Fruit fly (Drosophila melanogaster) whole organism, embryonic: ENCODE data around the gene CG18749.

ENCODE experiments used
- B-H2 ChIP-seq: fragments of 200-800 bp; sonication (Bioruptor generic); optimal IDR thresholded peaks from 2 replicates; lab custom pipeline; 2018; ENCODE audit warnings: missing biosample characterization, mild to moderate bottlenecking, missing genetic modification characterization
- Blimp-1 ChIP-seq: fragments of 200-800 bp; sonication (Bioruptor generic); optimal IDR thresholded peaks from 3 replicates; lab custom pipeline; 2018; ENCODE audit warnings: missing biosample characterization, missing genetic modification characterization, mild to moderate bottlenecking, moderate library complexity, missing genetic modification reagents
- C15 ChIP-seq: fragments of 200-800 bp; sonication (Bioruptor generic); IDR thresholded peaks from 3 replicates; pipeline ENCODE4 v1.3.6; 2022; ENCODE audit warnings: missing biosample characterization, missing genetic modification characterization
- CG11560 ChIP-seq: fragments of 200-800 bp; sonication (Bioruptor generic); IDR thresholded peaks from 3 replicates; pipeline ENCODE4 v1.3.6; 2022; ENCODE audit warnings: missing biosample characterization, missing genetic modification characterization
- CG13123 ChIP-seq: fragments of 200-800 bp; sonication (Bioruptor generic); optimal IDR thresholded peaks from 2 replicates; lab custom pipeline; 2016; ENCODE audit warnings: missing biosample characterization, missing genetic modification characterization
- CG14014 ChIP-seq: fragments of 200-800 bp; sonication (Bioruptor generic); IDR thresholded peaks from 2 replicates; pipeline ENCODE4 v1.3.6; 2022; ENCODE audit warnings: missing biosample characterization, missing genetic modification characterization
- CG14441 ChIP-seq: fragments of 200-800 bp; sonication (Bioruptor generic); IDR thresholded peaks from 2 replicates; pipeline ENCODE4 v1.3.6; 2022; ENCODE audit warnings: missing biosample characterization, missing genetic modification characterization
- CG15073 ChIP-seq: fragments of 200-800 bp; sonication (Bioruptor generic); optimal IDR thresholded peaks from 2 replicates; lab custom pipeline; 2016; ENCODE audit warnings: missing biosample characterization, missing genetic modification characterization
- CG16813 ChIP-seq: fragments of 200-800 bp; sonication (Bioruptor generic); IDR thresholded peaks from 3 replicates; pipeline ENCODE4 v1.3.6; 2022; ENCODE audit warnings: missing biosample characterization, missing genetic modification characterization; ENCODE audit not compliant: partially characterized antibody
- CG17568 ChIP-seq: fragments of 200-800 bp; sonication (Bioruptor generic); optimal IDR thresholded peaks from 2 replicates; lab custom pipeline; 2018; ENCODE audit warnings: missing biosample characterization, mild to moderate bottlenecking, missing genetic modification characterization, moderate library complexity
- CG3838 ChIP-seq: fragments of 200-800 bp; sonication (Bioruptor generic); optimal IDR thresholded peaks from 3 replicates; lab custom pipeline; 2016; ENCODE audit warnings: missing biosample characterization, missing genetic modification characterization
- CG4328 ChIP-seq: fragments of 200-800 bp; sonication (Bioruptor generic); optimal IDR thresholded peaks from 3 replicates; lab custom pipeline; 2017; ENCODE audit warnings: missing biosample characterization, missing genetic modification reagents, missing genetic modification characterization
- CG4730 ChIP-seq: fragments of 200-800 bp; sonication (Bioruptor generic); IDR thresholded peaks from 2 replicates; pipeline ENCODE4 v1.3.6; 2022; ENCODE audit warnings: missing biosample characterization, missing genetic modification characterization
- CG4854 ChIP-seq: fragments of 200-800 bp; sonication (Bioruptor generic); optimal IDR thresholded peaks from 2 replicates; lab custom pipeline; 2016; ENCODE audit warnings: missing biosample characterization, missing genetic modification characterization, inconsistent platforms
- CG6175 ChIP-seq: fragments of 200-800 bp; sonication (Bioruptor generic); IDR thresholded peaks from 3 replicates; pipeline ENCODE4 v1.3.6; 2022; ENCODE audit warnings: missing biosample characterization, missing genetic modification characterization
- CG6654 ChIP-seq: fragments of 200-800 bp; sonication (Bioruptor generic); optimal IDR thresholded peaks from 2 replicates; lab custom pipeline; 2017; ENCODE audit warnings: missing biosample characterization, mild to moderate bottlenecking, missing genetic modification characterization
- CG8290 ChIP-seq, 3 experiments: fragments of 200-800 bp; sonication (Bioruptor generic); optimal IDR thresholded peaks; 2 replicates each; lab custom pipeline; 2016 to 2019; ENCODE audit warnings: missing biosample characterization in 3 of 3, missing genetic modification characterization in 3 of 3, mild to moderate bottlenecking in 2 of 3, moderate library complexity in 1 of 3
- CG8478 ChIP-seq: fragments of >200 bp; optimal IDR thresholded peaks from 2 replicates; lab custom pipeline; 2018
- CG8944 ChIP-seq: fragments of 200-800 bp; sonication (Bioruptor generic); optimal IDR thresholded peaks from 3 replicates; lab custom pipeline; 2016; ENCODE audit warnings: missing biosample characterization, missing genetic modification characterization
- D ChIP-seq, 2 experiments: fragments of 200-800 bp in 1 of 2; fragments of >200 bp in 1 of 2; sonication (Bioruptor generic) in 1 of 2; optimal IDR thresholded peaks; 2 replicates in 1 of 2; 3 replicates in 1 of 2; lab custom pipeline; 2017; ENCODE audit warnings: mild to moderate bottlenecking in 1 of 2, missing biosample characterization in 1 of 2, missing genetic modification characterization in 1 of 2, missing genetic modification reagents in 1 of 2
- Dad ChIP-seq: fragments of 200-800 bp; sonication (Bioruptor generic); optimal IDR thresholded peaks from 3 replicates; lab custom pipeline; 2016; ENCODE audit warnings: missing biosample characterization, missing genetic modification characterization
- Dll ChIP-seq: fragments of 200-800 bp; sonication (Bioruptor generic); IDR thresholded peaks from 4 replicates; pipeline ENCODE4 v1.3.6; 2022; ENCODE audit warnings: missing biosample characterization, missing genetic modification characterization; ENCODE audit not compliant: partially characterized antibody
- E2f1 ChIP-seq: fragments of 200-800 bp; sonication (Bioruptor generic); IDR thresholded peaks from 2 replicates; pipeline ENCODE4 v1.3.6; 2022; ENCODE audit warnings: missing biosample characterization, missing genetic modification characterization
- Gsc ChIP-seq: fragments of 200-800 bp; sonication (Bioruptor generic); IDR thresholded peaks from 2 replicates; pipeline ENCODE4 v1.3.6; 2022; ENCODE audit warnings: missing biosample characterization, missing genetic modification characterization
- HmgD ChIP-seq: fragments of 200-800 bp; sonication (Bioruptor generic); optimal IDR thresholded peaks from 3 replicates; lab custom pipeline; 2016; ENCODE audit warnings: missing biosample characterization, missing genetic modification characterization
- Jarid2 ChIP-seq: fragments of 200-800 bp; sonication (Bioruptor generic); optimal IDR thresholded peaks from 3 replicates; lab custom pipeline; 2017; ENCODE audit warnings: mild to moderate bottlenecking, missing biosample characterization, missing genetic modification reagents, missing genetic modification characterization
- Mes4 ChIP-seq: fragments of 200-800 bp; sonication (Bioruptor generic); optimal IDR thresholded peaks from 2 replicates; lab custom pipeline; 2016; ENCODE audit warnings: missing biosample characterization, missing genetic modification characterization
- Ravus ChIP-seq: fragments of 200-800 bp; sonication (Bioruptor generic); IDR thresholded peaks from 2 replicates; pipeline ENCODE4 v1.3.6; 2022; ENCODE audit warnings: missing biosample characterization, missing genetic modification characterization
- Six4 ChIP-seq: fragments of 200-800 bp; sonication (Bioruptor generic); optimal IDR thresholded peaks from 2 replicates; lab custom pipeline; 2016; ENCODE audit warnings: missing biosample characterization, missing genetic modification characterization
- Ssrp ChIP-seq: fragments of 200-800 bp; sonication (Bioruptor generic); optimal IDR thresholded peaks from 2 replicates; lab custom pipeline; 2018; ENCODE audit warnings: missing biosample characterization, mild to moderate bottlenecking, missing genetic modification characterization, moderate library complexity
- Stat92E ChIP-seq, 3 experiments: fragments of >200 bp in 2 of 3; fragments of 200-800 bp in 1 of 3; sonication (Bioruptor generic) in 1 of 3; optimal IDR thresholded peaks; 2 replicates each; lab custom pipeline; 2017 to 2019; ENCODE audit warnings: missing biosample characterization in 3 of 3, missing genetic modification characterization in 3 of 3, mild to moderate bottlenecking in 1 of 3, moderate library complexity in 1 of 3
- Xbp1 ChIP-seq: fragments of 200-800 bp; sonication (Bioruptor generic); optimal IDR thresholded peaks from 3 replicates; lab custom pipeline; 2016; ENCODE audit warnings: missing biosample characterization, mild to moderate bottlenecking, missing genetic modification characterization
- bigmax ChIP-seq: fragments of 200-800 bp; sonication (Bioruptor generic); optimal IDR thresholded peaks from 2 replicates; lab custom pipeline; 2018; ENCODE audit warnings: missing biosample characterization, mild to moderate bottlenecking, missing genetic modification characterization
- chif ChIP-seq, 2 experiments: fragments of 200-800 bp; sonication (Bioruptor generic); optimal IDR thresholded peaks; 3 replicates each; lab custom pipeline; 2016; ENCODE audit warnings: missing biosample characterization in 2 of 2, missing genetic modification characterization in 2 of 2
- crp ChIP-seq, 2 experiments: fragments of 200-800 bp; sonication (Bioruptor generic); optimal IDR thresholded peaks; 2 replicates in 1 of 2; 3 replicates in 1 of 2; lab custom pipeline; 2017; ENCODE audit warnings: missing biosample characterization in 2 of 2, missing genetic modification characterization in 2 of 2, mild to moderate bottlenecking in 1 of 2, moderate library complexity in 1 of 2
- cwo ChIP-seq: fragments of 200-800 bp; sonication (Bioruptor generic); optimal IDR thresholded peaks from 3 replicates; lab custom pipeline; 2017; ENCODE audit warnings: missing biosample characterization, missing genetic modification characterization, mild to moderate bottlenecking, moderate library complexity, missing genetic modification reagents
- dimm ChIP-seq: fragments of 200-800 bp; sonication (Bioruptor generic); IDR thresholded peaks from 2 replicates; pipeline ENCODE4 v1.3.6; 2022; ENCODE audit warnings: missing biosample characterization, missing genetic modification characterization
- dysf ChIP-seq: fragments of 200-800 bp; sonication (Bioruptor generic); IDR thresholded peaks from 3 replicates; pipeline ENCODE4 v1.3.6; 2022; ENCODE audit warnings: missing biosample characterization, missing genetic modification characterization
- lola ChIP-seq, 3 experiments: fragments of >200 bp in 2 of 3; fragments of 200-800 bp in 1 of 3; sonication (Bioruptor generic) in 1 of 3; optimal IDR thresholded peaks; 2 replicates each; lab custom pipeline; 2017 to 2019; ENCODE audit warnings: missing biosample characterization in 3 of 3, missing genetic modification characterization in 3 of 3, mild to moderate bottlenecking in 1 of 3, moderate library complexity in 1 of 3
- nmo ChIP-seq: fragments of 200-800 bp; sonication (Bioruptor generic); optimal IDR thresholded peaks from 2 replicates; lab custom pipeline; 2018; ENCODE audit warnings: missing biosample characterization, mild to moderate bottlenecking, missing genetic modification characterization, moderate library complexity
- run ChIP-seq: fragments of 200-800 bp; sonication (Bioruptor generic); optimal IDR thresholded peaks from 3 replicates; lab custom pipeline; 2018; ENCODE audit warnings: missing biosample characterization, mild to moderate bottlenecking, missing genetic modification characterization
- salm ChIP-seq: fragments of 200-800 bp; sonication (Bioruptor generic); optimal IDR thresholded peaks from 2 replicates; lab custom pipeline; 2018; ENCODE audit warnings: missing biosample characterization, mild to moderate bottlenecking, missing genetic modification characterization
- sc ChIP-seq, 3 experiments: fragments of >200 bp in 2 of 3; fragments of 200-800 bp in 1 of 3; sonication (Bioruptor generic) in 1 of 3; optimal IDR thresholded peaks; 2 replicates in 2 of 3; 3 replicates in 1 of 3; lab custom pipeline; 2017; ENCODE audit warnings: mild to moderate bottlenecking in 1 of 3, missing biosample characterization in 1 of 3, missing genetic modification characterization in 1 of 3, missing genetic modification reagents in 1 of 3
- sd ChIP-seq: fragments of 200-800 bp; sonication (Bioruptor generic); optimal IDR thresholded peaks from 3 replicates; lab custom pipeline; 2018; ENCODE audit warnings: missing biosample characterization, mild to moderate bottlenecking, missing genetic modification characterization, moderate library complexity
- shn ChIP-seq: fragments of 200-800 bp; sonication (Bioruptor generic); optimal IDR thresholded peaks from 3 replicates; lab custom pipeline; 2016; ENCODE audit warnings: missing biosample characterization, missing genetic modification characterization
- sob ChIP-seq: fragments of 200-800 bp; sonication (Bioruptor generic); IDR thresholded peaks from 2 replicates; pipeline ENCODE4 v1.3.6; 2022; ENCODE audit warnings: missing biosample characterization, missing genetic modification characterization
- toy ChIP-seq: fragments of 200-800 bp; sonication (Bioruptor generic); IDR thresholded peaks from 2 replicates; pipeline ENCODE4 v1.3.6; 2022; ENCODE audit warnings: missing biosample characterization, missing genetic modification characterization
- wek ChIP-seq: fragments of 200-800 bp; sonication (Bioruptor generic); optimal IDR thresholded peaks from 3 replicates; lab custom pipeline; 2018; ENCODE audit warnings: missing biosample characterization, mild to moderate bottlenecking, missing genetic modification characterization, moderate library complexity
- yki ChIP-seq: fragments of >200 bp; optimal IDR thresholded peaks from 3 replicates; lab custom pipeline; 2018
- zen2 ChIP-seq: fragments of 200-800 bp; sonication (Bioruptor generic); IDR thresholded peaks from 3 replicates; pipeline ENCODE4 v1.3.6; 2022; ENCODE audit warnings: missing biosample characterization, missing genetic modification characterization; ENCODE audit not compliant: partially characterized antibody

CG18749 gene

DNA sequence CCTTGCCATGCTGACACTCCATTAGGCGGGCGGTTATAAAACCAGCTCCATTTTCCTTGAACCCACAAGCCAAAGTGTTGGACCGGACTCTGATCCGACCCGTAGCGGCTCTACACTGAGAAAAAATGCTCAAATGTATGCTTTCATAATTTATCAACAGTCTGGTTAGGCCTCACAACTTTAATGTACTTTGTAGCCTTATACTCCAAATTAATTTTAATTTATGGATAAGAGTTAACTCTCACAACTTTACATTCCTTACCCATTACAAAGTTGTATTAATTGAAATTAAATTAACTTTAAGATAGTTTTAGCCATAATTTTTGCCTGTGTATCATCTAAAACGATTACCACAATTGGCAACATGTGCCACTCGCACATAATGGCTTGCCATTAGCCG is 12.2 kb downstream of the CG18749 start (continued):
- TF ChIP-seq CG11560 (tag; lab: Robert Waterston, UW), result 0 out of 3 replicates have a peak, but pooled peaks have one; percentile 32
- TF ChIP-seq CG4328, result no peak
- TF ChIP-seq CG8290 (GFP tag; optimal IDR thresholded peaks at IDR 0.05; lab: Kevin White, UChicago), result no peak
- TF ChIP-seq CG8290 (tag; optimal IDR thresholded peaks at IDR 0.05; lab: Kevin White, UChicago), result peak in 1 of 2 experiments; percentile 13
- TF ChIP-seq CG6654 (GFP tag; lab: Kevin White, UChicago), result no peak
- TF ChIP-seq run (tag; lab: Kevin White, UChicago), result no peak
- no peak for TF ChIP-seq CG3838 (GFP tag; lab: Kevin White, UChicago)
- TF ChIP-seq CG4730 (GFP tag; lab: Robert Waterston, UW), result no peak
- TF ChIP-seq bigmax (GFP tag; lab: Kevin White, UChicago), result no peak
- TF ChIP-seq D (optimal IDR thresholded peaks at IDR 0.05; lab: Kevin White, UChicago), result no peak
- no peak for TF ChIP-seq D (GFP tag; optimal IDR thresholded peaks at IDR 0.05; lab: Kevin White, UChicago)
- TF ChIP-seq CG17568 (GFP tag; lab: Kevin White, UChicago), result no peak
- no peak for TF ChIP-seq yki (lab: Kevin White, UChicago)
- no peak for TF ChIP-seq shn (GFP tag; lab: Kevin White, UChicago)
- TF ChIP-seq CG13123 (GFP tag; lab: Kevin White, UChicago), result no peak
- TF ChIP-seq sob (GFP tag; lab: Robert Waterston, UW), result no peak
- no peak for TF ChIP-seq CG8944
- TF ChIP-seq salm (tag; lab: Kevin White, UChicago), result no peak
- no peak for TF ChIP-seq CG4854 (GFP tag; lab: Kevin White, UChicago)
- no peak for TF ChIP-seq toy (GFP tag; lab: Robert Waterston, UW)
- TF ChIP-seq HmgD (GFP tag; lab: Kevin White, UChicago), result no peak
- TF ChIP-seq zen2 (GFP tag; lab: Robert Waterston, UW), result no peak
- peak; percentile 9 for TF ChIP-seq Xbp1
- no peak for TF ChIP-seq sd (tag; lab: Kevin White, UChicago)
- TF ChIP-seq dimm (GFP tag; lab: Robert Waterston, UW), result no peak
- no peak for TF ChIP-seq CG8478
- TF ChIP-seq Six4 (GFP tag; lab: Kevin White, UChicago), result no peak
- TF ChIP-seq Jarid2 (GFP tag; lab: Kevin White, UChicago), result no peak
- no peak for TF ChIP-seq CG15073
- no peak for TF ChIP-seq Mes4 (GFP tag; lab: Kevin White, UChicago)
- no peak for TF ChIP-seq lola (GFP tag; optimal IDR thresholded peaks at IDR 0.05; lab: Kevin White, UChicago)
- peak; percentile 41 for TF ChIP-seq cwo
- no peak for TF ChIP-seq Blimp-1 (GFP tag; lab: Kevin White, UChicago)
- peak; percentile 40 for TF ChIP-seq nmo
- TF ChIP-seq B-H2 (GFP tag; lab: Kevin White, UChicago), result no peak
- no peak for TF ChIP-seq Dad (GFP tag; lab: Kevin White, UChicago)
- no peak for TF ChIP-seq C15 (GFP tag; lab: Robert Waterston, UW)
- no peak for TF ChIP-seq Stat92E (GFP tag; optimal IDR thresholded peaks at IDR 0.05; lab: Kevin White, UChicago)
- TF ChIP-seq CG16813 (GFP tag; lab: Robert Waterston, UW), result no peak
- TF ChIP-seq crp (GFP tag; optimal IDR thresholded peaks at IDR 0.05; lab: Kevin White, UChicago), result no peak
- no peak for TF ChIP-seq Gsc (GFP tag; lab: Robert Waterston, UW)
- TF ChIP-seq Ssrp (tag; lab: Kevin White, UChicago), result no peak
- no peak for TF ChIP-seq CG14014
- TF ChIP-seq dysf (GFP tag; lab: Robert Waterston, UW), result peak; percentile 53; the same call in 2 of the 3 replicates
- no peak for TF ChIP-seq sc (optimal IDR thresholded peaks at IDR 0.05; lab: Kevin White, UChicago)
- no peak for TF ChIP-seq sc (GFP tag; optimal IDR thresholded peaks at IDR 0.05; lab: Kevin White, UChicago)
- TF ChIP-seq CG6175 (GFP tag; lab: Robert Waterston, UW), result no peak
- no peak for TF ChIP-seq Dll (GFP tag; lab: Robert Waterston, UW)
- TF ChIP-seq E2f1 (GFP tag; lab: Robert Waterston, UW), result no peak
- no peak; the same call in 1 of the 2 replicates for TF ChIP-seq Ravus (GFP tag; lab: Robert Waterston, UW)
- TF ChIP-seq CG14441 (GFP tag; lab: Robert Waterston, UW), result peak; percentile 45; the same call in 1 of the 2 replicates
- TF ChIP-seq chif (GFP tag; optimal IDR thresholded peaks at IDR 0.05; lab: Kevin White, UChicago), result no peak
- no peak for TF ChIP-seq wek (GFP tag; lab: Kevin White, UChicago)
